Fruit fly (Drosophila melanogaster): ENCODE results near the gene CG13005.

The CG13005 gene

DNA sequence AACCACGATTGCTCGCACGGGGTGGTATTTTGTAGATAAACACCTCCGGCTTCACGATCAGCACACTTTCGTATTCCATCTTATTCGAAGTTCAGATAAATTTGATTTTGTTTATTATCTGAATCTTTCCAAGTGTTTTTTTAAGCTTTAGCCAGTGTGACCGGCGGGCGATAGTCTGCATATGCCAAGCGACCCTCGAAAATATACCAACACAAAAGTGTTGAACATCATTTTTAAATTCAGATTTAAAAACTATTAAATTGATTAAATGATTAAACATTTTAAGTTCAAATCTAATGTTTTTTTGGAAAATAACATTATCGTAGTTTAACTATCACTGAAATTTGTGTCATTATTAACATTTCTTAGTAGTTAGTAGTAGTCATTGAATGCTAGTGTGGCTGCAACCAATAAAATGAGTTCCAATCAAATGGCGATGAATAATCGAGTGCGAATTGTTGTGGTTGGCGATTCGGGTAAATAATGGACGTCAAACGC lies 2.9 kb upstream of the CG13005 start, which contains the start of the genes CG9132 and CG4789 (continued):
- TF ChIP-seq Dll (GFP tag; IDR thresholded peaks at IDR 0.05; ENCODE audit: partially characterized antibody) (peak; percentile 57; the same call in 3 of the 4 replicates), Dek (tag; optimal IDR thresholded peaks at IDR 0.05) (no peak), sob (GFP tag; IDR thresholded peaks at IDR 0.05) (no peak), jing (GFP tag; optimal IDR thresholded peaks at IDR 0.05) (no peak), vfl (GFP tag; optimal IDR thresholded peaks at IDR 0.05) (no peak), so (GFP tag; IDR thresholded peaks at IDR 0.05) (no peak), cad (GFP tag; optimal IDR thresholded peaks at IDR 0.05) (no peak), TFAM (GFP tag; optimal IDR thresholded peaks at IDR 0.05) (no peak), Pdp1 (GFP tag; optimal IDR thresholded peaks at IDR 0.05) (no peak), CrebB (tag; optimal IDR thresholded peaks at IDR 0.05) (no peak), Sin3A (optimal IDR thresholded peaks at IDR 0.05) (peak; percentile 28), CG11723 (GFP tag; optimal IDR thresholded peaks at IDR 0.05) (no peak), Blimp-1 (GFP tag; optimal IDR thresholded peaks at IDR 0.05) (no peak)

DNA sequence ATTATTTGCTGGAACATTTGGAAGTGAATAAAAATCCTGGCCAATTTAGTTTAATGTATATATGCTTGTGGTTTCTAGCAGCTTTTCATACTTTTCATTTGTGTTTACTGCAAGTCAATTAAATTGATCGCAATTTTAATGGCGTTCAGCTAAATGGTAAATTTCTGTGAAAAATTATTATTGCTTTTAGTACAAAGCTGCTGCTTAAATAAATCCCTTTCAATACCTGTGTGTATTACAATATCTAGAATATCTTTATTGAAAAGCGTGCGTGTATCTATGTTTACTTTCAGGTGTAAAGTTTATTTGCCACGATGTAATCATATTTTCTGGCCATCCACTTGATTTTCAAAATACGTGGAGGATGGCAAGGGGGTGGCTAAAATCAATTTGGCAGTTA lies 2.3 kb downstream of the CG13005 start, which contains the start of gene ppk28:
Gene ppk28, plus strand, starts transcription at position 301 of the 400 bp plus-strand sequence.
- no peak for TF ChIP-seq scrt (GFP tag; optimal IDR thresholded peaks at IDR 0.05)
- no peak for TF ChIP-seq Dp (GFP tag; optimal IDR thresholded peaks at IDR 0.05)
- TF ChIP-seq CG34422 (GFP tag; IDR thresholded peaks at IDR 0.05) = no peak
- no peak for TF ChIP-seq ham (GFP tag; IDR thresholded peaks at IDR 0.05)
- no peak for TF ChIP-seq CG2129 (GFP tag; IDR thresholded peaks at IDR 0.05; ENCODE audit: partially characterized antibody)
- TF ChIP-seq CG6765 (GFP tag; optimal IDR thresholded peaks at IDR 0.05) = no peak
- no peak for TF ChIP-seq pnt (GFP tag; optimal IDR thresholded peaks at IDR 0.05)
- TF ChIP-seq CG15479 (GFP tag; optimal IDR thresholded peaks at IDR 0.05) = no peak
- TF ChIP-seq nau (GFP tag; optimal IDR thresholded peaks at IDR 0.05) = no peak
- TF ChIP-seq Gsc (GFP tag; IDR thresholded peaks at IDR 0.05) = no peak
- TF ChIP-seq CG6175 (GFP tag; IDR thresholded peaks at IDR 0.05) = no peak
- no peak for TF ChIP-seq Kr (GFP tag; optimal IDR thresholded peaks at IDR 0.05)
- no peak for TF ChIP-seq Ada2b (GFP tag; IDR thresholded peaks at IDR 0.05)

DNA sequence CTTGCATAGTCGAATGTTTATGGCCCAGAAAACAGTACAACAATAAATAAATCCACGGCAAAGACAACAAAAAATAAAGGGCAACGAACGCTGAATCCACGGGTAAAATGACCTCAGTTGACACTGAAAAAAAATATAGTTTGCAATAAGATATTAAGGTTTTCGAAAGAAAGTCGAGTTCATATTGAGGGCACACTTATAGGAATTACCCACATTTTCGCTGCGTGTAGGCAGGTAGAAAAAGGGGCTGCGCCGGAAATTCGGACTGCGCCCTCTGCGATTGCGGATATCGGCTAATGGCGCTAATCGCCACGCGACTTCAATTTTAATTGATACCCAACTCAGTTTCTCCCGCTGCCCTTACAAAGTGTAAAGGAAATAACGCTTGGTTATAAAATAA lies 5.2 kb downstream of the CG13005 start:
- TF ChIP-seq CG8388 (GFP tag; optimal IDR thresholded peaks at IDR 0.05) = no peak
- TF ChIP-seq Dip3 (GFP tag; optimal IDR thresholded peaks at IDR 0.05) = peak; percentile 18
- peak; percentile 8 for TF ChIP-seq CG7556 (GFP tag; optimal IDR thresholded peaks at IDR 0.05)
- peak; percentile 14; the same call in 1 of the 2 replicates for TF ChIP-seq Atf6 (GFP tag; IDR thresholded peaks at IDR 0.05)
- peak; percentile 1 for TF ChIP-seq CG11504 (tag; optimal IDR thresholded peaks at IDR 0.05)
- peak; percentile 11 for TF ChIP-seq bab2 (GFP tag; optimal IDR thresholded peaks at IDR 0.05)
- no peak for TF ChIP-seq bowl (GFP tag; IDR thresholded peaks at IDR 0.05)
- no peak for TF ChIP-seq gem (tag; optimal IDR thresholded peaks at IDR 0.05)
- 0 out of 2 replicates have a peak, but pooled peaks have one; percentile 10 for TF ChIP-seq CG6689 (GFP tag; IDR thresholded peaks at IDR 0.05)
- peak; percentile 5 for TF ChIP-seq Oli (tag; optimal IDR thresholded peaks at IDR 0.05)
- TF ChIP-seq H15 (GFP tag; IDR thresholded peaks at IDR 0.05) = 0 out of 3 replicates have a peak, but pooled peaks have one; percentile 13
- peak; percentile 14; the same call in 1 of the 2 replicates for TF ChIP-seq CG32532 (GFP tag; IDR thresholded peaks at IDR 0.05)
- peak; percentile 2 for TF ChIP-seq ATbp (GFP tag; optimal IDR thresholded peaks at IDR 0.05)
- TF ChIP-seq zf30C (GFP tag; optimal IDR thresholded peaks at IDR 0.05) = peak; percentile 54
- peak; percentile 70 for TF ChIP-seq Ets65A (GFP tag)
- TF ChIP-seq lilli (GFP tag; optimal IDR thresholded peaks at IDR 0.05) = peak; percentile 4
- 0 out of 3 replicates have a peak, but pooled peaks have one; percentile 40 for TF ChIP-seq Optix (GFP tag; IDR thresholded peaks at IDR 0.05)
- TF ChIP-seq repo (GFP tag; optimal IDR thresholded peaks at IDR 0.05) = no peak
- peak; percentile 23; the same call in 1 of the 2 replicates for TF ChIP-seq Rx (GFP tag; IDR thresholded peaks at IDR 0.05)
- peak; percentile 24 for TF ChIP-seq dmrt99B (tag; optimal IDR thresholded peaks at IDR 0.05)
- TF ChIP-seq row (GFP tag; IDR thresholded peaks at IDR 0.05) = peak; percentile 27; the same call in 1 of the 3 replicates
- peak; percentile 75 for TF ChIP-seq Med (GFP tag)
- TF ChIP-seq gro (GFP tag; optimal IDR thresholded peaks at IDR 0.05) = no peak
- TF ChIP-seq dysf (GFP tag; IDR thresholded peaks at IDR 0.05) = 0 out of 3 replicates have a peak, but pooled peaks have one; percentile 19

Data from whole organism, embryonic.